Worm (Caenorhabditis elegans) whole organism, L2 larva: ENCODE data around the gene Y56A3A.6.

Source experiments
- C34F6.9 ChIP-seq: fragments of 150-350 bp; optimal IDR thresholded peaks from 2 replicates; lab custom pipeline; 2014; ENCODE audit warnings: missing biosample characterization, missing genetic modification characterization
- F13H6.1 ChIP-seq: sonication (generic microtip); optimal IDR thresholded peaks from 2 replicates; lab custom pipeline; 2016; ENCODE audit warnings: missing genetic modification characterization, missing compliant biosample characterization
- R02D3.7 ChIP-seq: fragments of 150-350 bp; optimal IDR thresholded peaks from 2 replicates; lab custom pipeline; 2014; ENCODE audit warnings: missing biosample characterization, missing genetic modification characterization
- Y55F3AM.14 ChIP-seq: fragments of 200-800 bp; sonication (Bioruptor generic); optimal IDR thresholded peaks from 2 replicates; lab custom pipeline; 2018; ENCODE audit warnings: mild to moderate bottlenecking, missing genetic modification characterization, missing compliant biosample characterization
- ZK546.5 ChIP-seq: sonication (generic microtip); optimal IDR thresholded peaks from 2 replicates; lab custom pipeline; 2017; ENCODE audit warnings: missing biosample characterization, missing genetic modification characterization
- alr-1 ChIP-seq: fragments of 150-350 bp; optimal IDR thresholded peaks from 2 replicates; lab custom pipeline; 2014; ENCODE audit warnings: missing biosample characterization, missing genetic modification characterization
- aly-2 ChIP-seq: fragments of 150-350 bp; optimal IDR thresholded peaks from 2 replicates; lab custom pipeline; 2014; ENCODE audit warnings: missing biosample characterization, missing genetic modification characterization
- blmp-1 ChIP-seq: sonication (generic microtip); optimal IDR thresholded peaks from 2 replicates; lab custom pipeline; 2017; ENCODE audit warnings: missing genetic modification characterization, mild to moderate bottlenecking, missing compliant biosample characterization, antibody characterized with exemption, moderate library complexity; ENCODE audit not compliant: insufficient read depth
- ceh-16 ChIP-seq: fragments of 150-350 bp; optimal IDR thresholded peaks from 2 replicates; lab custom pipeline; 2014; ENCODE audit warnings: missing biosample characterization, missing genetic modification characterization
- ceh-82 ChIP-seq: fragments of 150-350 bp; optimal IDR thresholded peaks from 2 replicates; lab custom pipeline; 2014; ENCODE audit warnings: missing biosample characterization, missing genetic modification characterization
- crh-2 ChIP-seq: sonication (generic microtip); optimal IDR thresholded peaks from 2 replicates; lab custom pipeline; 2017; ENCODE audit warnings: missing biosample characterization, missing genetic modification characterization
- dmd-4 ChIP-seq: sonication (generic microtip); optimal IDR thresholded peaks from 2 replicates; lab custom pipeline; 2017; ENCODE audit warnings: missing biosample characterization, missing genetic modification characterization
- elt-3 ChIP-seq: sonication (generic microtip); optimal IDR thresholded peaks from 2 replicates; lab custom pipeline; 2017; ENCODE audit warnings: missing biosample characterization, missing genetic modification characterization
- gmeb-1 ChIP-seq: fragments of 150-350 bp; optimal IDR thresholded peaks from 2 replicates; lab custom pipeline; 2014; ENCODE audit warnings: missing biosample characterization, missing genetic modification characterization
- lin-11 ChIP-seq: fragments of 150-350 bp; sonication (generic microtip); optimal IDR thresholded peaks from 2 replicates; lab custom pipeline; 2014; ENCODE audit warnings: missing biosample characterization, missing genetic modification characterization, inconsistent platforms, mixed read lengths
- lin-13 ChIP-seq: fragments of 150-350 bp; optimal IDR thresholded peaks from 2 replicates; lab custom pipeline; 2014; ENCODE audit warnings: missing biosample characterization, missing genetic modification reagents, missing genetic modification characterization
- lin-39 ChIP-seq: fragments of 150-350 bp; optimal IDR thresholded peaks from 2 replicates; lab custom pipeline; 2014; ENCODE audit warnings: missing biosample characterization, missing genetic modification reagents, missing genetic modification characterization
- lsy-2 ChIP-seq, 2 experiments: fragments of 150-350 bp in 1 of 2; sonication (generic microtip) in 1 of 2; optimal IDR thresholded peaks; 2 replicates each; lab custom pipeline; 2014 to 2017; ENCODE audit warnings: missing biosample characterization in 2 of 2, missing genetic modification characterization in 2 of 2
- mdl-1 ChIP-seq, 2 experiments: fragments of 150-350 bp in 1 of 2; sonication (generic microtip) in 1 of 2; optimal IDR thresholded peaks; 2 replicates each; lab custom pipeline; 2017; ENCODE audit warnings: missing biosample characterization in 2 of 2, missing genetic modification characterization in 2 of 2
- nhr-10 ChIP-seq: sonication (generic microtip); optimal IDR thresholded peaks from 2 replicates; lab custom pipeline; 2017; ENCODE audit warnings: missing biosample characterization, missing genetic modification characterization
- nhr-129 ChIP-seq: fragments of 150-350 bp; optimal IDR thresholded peaks from 2 replicates; lab custom pipeline; 2014; ENCODE audit warnings: missing biosample characterization, missing genetic modification characterization
- nhr-21 ChIP-seq: fragments of 150-350 bp; optimal IDR thresholded peaks from 2 replicates; lab custom pipeline; 2014; ENCODE audit warnings: missing biosample characterization, missing genetic modification characterization
- nhr-23 ChIP-seq: fragments of 150-350 bp; optimal IDR thresholded peaks from 2 replicates; lab custom pipeline; 2014; ENCODE audit warnings: missing biosample characterization, missing genetic modification reagents, missing genetic modification characterization
- nhr-237 ChIP-seq: fragments of 150-350 bp; optimal IDR thresholded peaks from 2 replicates; lab custom pipeline; 2014; ENCODE audit warnings: missing biosample characterization, missing genetic modification characterization
- nhr-25 ChIP-seq: fragments of 150-350 bp; sonication (generic microtip); optimal IDR thresholded peaks from 3 replicates; lab custom pipeline; 2014; ENCODE audit warnings: missing biosample characterization, missing genetic modification characterization
- nhr-77 ChIP-seq: fragments of 150-350 bp; optimal IDR thresholded peaks from 2 replicates; lab custom pipeline; 2014; ENCODE audit warnings: missing biosample characterization, missing genetic modification characterization
- peb-1 ChIP-seq: fragments of 150-350 bp; optimal IDR thresholded peaks from 2 replicates; lab custom pipeline; 2014; ENCODE audit warnings: missing biosample characterization, missing genetic modification characterization
- sem-4 ChIP-seq: fragments of 150-350 bp; optimal IDR thresholded peaks from 2 replicates; lab custom pipeline; 2014; ENCODE audit warnings: missing biosample characterization, missing genetic modification reagents, missing genetic modification characterization
- skn-1 ChIP-seq: sonication (generic microtip); optimal IDR thresholded peaks from 2 replicates; lab custom pipeline; 2017; ENCODE audit warnings: missing biosample characterization, missing genetic modification characterization
- sma-3 ChIP-seq: sonication (generic microtip); optimal IDR thresholded peaks from 2 replicates; lab custom pipeline; 2016; ENCODE audit warnings: missing genetic modification reagents, missing genetic modification characterization, missing compliant biosample characterization
- snpc-4 ChIP-seq: fragments of 150-350 bp; optimal IDR thresholded peaks from 2 replicates; lab custom pipeline; 2014; ENCODE audit warnings: missing biosample characterization, missing genetic modification characterization
- unc-39 ChIP-seq: fragments of 150-350 bp; optimal IDR thresholded peaks from 2 replicates; lab custom pipeline; 2014; ENCODE audit warnings: missing biosample characterization, missing genetic modification characterization
- unc-55 ChIP-seq: fragments of 150-350 bp; sonication (generic microtip); optimal IDR thresholded peaks from 3 replicates; lab custom pipeline; 2014; ENCODE audit warnings: missing biosample characterization, missing genetic modification reagents, missing genetic modification characterization
- unc-62 ChIP-seq: fragments of 150-350 bp; optimal IDR thresholded peaks from 2 replicates; lab custom pipeline; 2014; ENCODE audit warnings: missing biosample characterization, missing genetic modification reagents, missing genetic modification characterization
- zag-1 ChIP-seq: fragments of 150-350 bp; optimal IDR thresholded peaks from 2 replicates; lab custom pipeline; 2014; ENCODE audit warnings: missing biosample characterization, missing genetic modification characterization
- ztf-4 ChIP-seq: fragments of 150-350 bp; optimal IDR thresholded peaks from 2 replicates; lab custom pipeline; 2014; ENCODE audit warnings: missing biosample characterization, missing genetic modification characterization

Gene Y56A3A.6

DNA sequence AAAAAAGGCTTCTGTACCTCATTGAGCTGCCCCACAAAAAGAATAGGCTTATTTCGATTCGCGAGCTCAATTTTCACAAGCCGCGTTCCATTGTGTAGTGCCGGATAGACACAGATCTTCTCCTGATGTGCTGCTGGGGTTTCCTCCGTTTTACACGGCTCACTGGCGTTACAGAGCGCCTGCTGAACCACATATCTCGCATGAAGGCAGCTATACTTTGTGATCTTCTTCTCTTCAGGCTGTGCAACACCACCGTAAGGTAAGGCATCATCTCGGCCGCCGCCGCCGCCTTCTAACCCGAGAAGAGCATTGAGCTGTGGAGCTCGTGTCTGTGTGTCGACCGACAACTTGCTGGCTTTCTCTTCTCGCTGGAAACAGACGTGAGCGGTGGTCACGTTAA lies 25.1 kb downstream of the Y56A3A.6 start:
- TF ChIP-seq lsy-2 (tag; optimal IDR thresholded peaks at IDR 0.05; lab: Kevin White, UChicago) (no peak), lin-11 (tag; lab: Kevin White, UChicago) (no peak), aly-2 (no peak)

DNA sequence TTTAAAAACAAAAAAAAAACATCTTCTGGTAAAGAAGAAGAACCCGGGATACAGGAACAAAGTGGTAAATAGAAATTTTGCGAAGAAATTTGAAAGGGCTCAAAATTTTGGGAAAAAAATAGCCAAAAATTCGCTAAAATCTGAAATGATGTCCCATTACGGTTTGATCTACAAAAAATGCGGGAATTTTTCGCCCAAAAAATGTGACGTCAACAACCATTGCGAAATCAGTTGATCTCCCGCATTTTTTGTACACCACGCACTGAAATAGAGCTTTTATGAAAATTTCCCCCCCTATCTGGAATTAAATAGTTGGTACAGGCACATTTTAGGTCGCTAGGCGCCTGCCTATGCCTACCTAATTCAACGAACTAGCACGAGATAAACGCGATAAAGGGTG lies 29.0 kb downstream of the Y56A3A.6 start:
- TF ChIP-seq elt-3 (tag; lab: Kevin White, UChicago) (no peak), Y55F3AM.14 (GFP tag; lab: Kevin White, UChicago) (no peak), F13H6.1 (tag; lab: Kevin White, UChicago) (no peak), nhr-237 (tag; lab: Kevin White, UChicago) (no peak), lin-39 (no peak), skn-1 (tag; lab: Kevin White, UChicago) (no peak), peb-1 (tag; lab: Kevin White, UChicago) (no peak), dmd-4 (no peak), nhr-23 (no peak), lin-11 (tag; lab: Kevin White, UChicago) (no peak), nhr-77 (tag; lab: Kevin White, UChicago) (no peak), snpc-4 (tag; lab: Kevin White, UChicago) (no peak), ceh-16 (tag; lab: Kevin White, UChicago) (no peak), zag-1 (tag; lab: Kevin White, UChicago) (no peak), gmeb-1 (tag; lab: Kevin White, UChicago) (no peak), unc-62 (no peak)

DNA sequence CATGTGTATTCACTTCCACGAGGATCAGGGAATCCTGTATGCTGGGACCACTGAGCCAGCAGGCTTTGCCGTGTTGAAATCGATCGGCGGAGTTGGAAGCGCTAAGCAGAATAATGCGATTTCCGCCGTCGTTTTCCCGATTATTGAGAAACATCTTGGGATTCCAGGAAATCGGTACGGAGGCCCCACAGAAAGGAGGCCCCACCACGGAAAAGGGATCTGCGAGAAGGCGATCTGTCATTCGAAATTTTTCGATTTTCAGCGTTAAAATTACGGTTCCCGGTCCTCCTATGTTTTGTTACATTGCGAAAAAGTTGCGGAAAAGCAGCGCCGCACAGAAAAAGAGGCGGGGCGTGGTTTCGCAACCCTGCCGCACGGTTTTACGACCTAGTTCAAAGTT lies 30.3 kb downstream of the Y56A3A.6 start:
- TF ChIP-seq crh-2 = no peak
- no peak for TF ChIP-seq sem-4

DNA sequence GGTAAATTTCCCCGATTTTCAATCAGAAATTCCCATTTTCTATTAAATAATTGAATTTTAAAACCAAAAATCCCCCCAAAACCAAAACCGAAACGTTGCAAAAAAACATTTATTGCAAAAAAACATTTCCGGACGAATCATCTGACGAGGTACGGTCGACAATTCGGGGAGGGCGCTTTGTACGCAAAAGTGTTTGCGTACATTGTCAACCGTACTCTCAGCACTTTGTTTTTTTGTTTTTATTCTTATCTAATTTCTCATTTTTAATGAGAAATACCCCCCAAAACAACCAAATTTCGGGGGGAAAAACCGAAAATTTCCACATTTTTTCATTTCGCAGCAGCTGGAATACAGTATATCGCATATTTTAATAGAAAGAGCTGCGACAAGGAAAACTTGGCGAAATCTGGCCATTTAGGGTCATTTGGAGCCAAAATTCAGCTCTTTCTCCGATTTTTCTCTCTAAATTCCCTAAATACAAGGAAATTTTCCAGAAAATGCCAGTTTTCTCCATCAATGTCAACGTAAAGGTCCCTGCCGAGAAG lies 30.9 kb downstream of the Y56A3A.6 start, which contains the start of gene mif-1:
TSS of gene mif-1 (plus strand) at position 495 of the 545 bp plus-strand sequence.
- peak; percentile 64 for TF ChIP-seq unc-55
- no peak for TF ChIP-seq sma-3 (GFP tag; lab: Kevin White, UChicago)
- no peak for TF ChIP-seq unc-39 (tag; lab: Kevin White, UChicago)
- TF ChIP-seq skn-1 (tag; lab: Kevin White, UChicago) = no peak
- peak; percentile 36 for TF ChIP-seq gmeb-1 (tag; lab: Kevin White, UChicago)
- peak; percentile 32 for TF ChIP-seq lin-13
- TF ChIP-seq sem-4 = no peak
- no peak for TF ChIP-seq nhr-21 (tag; lab: Kevin White, UChicago)
- no peak for TF ChIP-seq zag-1 (tag; lab: Kevin White, UChicago)
- TF ChIP-seq nhr-77 (tag; lab: Kevin White, UChicago) = no peak
- no peak for TF ChIP-seq ZK546.5
- peak; percentile 54 for TF ChIP-seq C34F6.9 (tag; lab: Kevin White, UChicago)
- no peak for TF ChIP-seq ceh-16 (tag; lab: Kevin White, UChicago)
- no peak for TF ChIP-seq Y55F3AM.14 (GFP tag; lab: Kevin White, UChicago)
- no peak for TF ChIP-seq alr-1 (tag; lab: Kevin White, UChicago)
- TF ChIP-seq ztf-4 = no peak
- peak; percentile 41 for TF ChIP-seq nhr-129 (tag; lab: Kevin White, UChicago)
- no peak for TF ChIP-seq blmp-1 (tag; lab: Kevin White, UChicago)
- no peak for TF ChIP-seq nhr-10 (tag; lab: Kevin White, UChicago)
- TF ChIP-seq mdl-1 (tag; optimal IDR thresholded peaks at IDR 0.05; lab: Kevin White, UChicago) = no peak
- no peak for TF ChIP-seq peb-1 (tag; lab: Kevin White, UChicago)
- no peak for TF ChIP-seq F13H6.1 (tag; lab: Kevin White, UChicago)
- no peak for TF ChIP-seq R02D3.7 (tag; lab: Kevin White, UChicago)
- TF ChIP-seq nhr-25 = no peak
- peak; percentile 86 to 98 for TF ChIP-seq lsy-2 (tag; optimal IDR thresholded peaks at IDR 0.05; lab: Kevin White, UChicago)

DNA sequence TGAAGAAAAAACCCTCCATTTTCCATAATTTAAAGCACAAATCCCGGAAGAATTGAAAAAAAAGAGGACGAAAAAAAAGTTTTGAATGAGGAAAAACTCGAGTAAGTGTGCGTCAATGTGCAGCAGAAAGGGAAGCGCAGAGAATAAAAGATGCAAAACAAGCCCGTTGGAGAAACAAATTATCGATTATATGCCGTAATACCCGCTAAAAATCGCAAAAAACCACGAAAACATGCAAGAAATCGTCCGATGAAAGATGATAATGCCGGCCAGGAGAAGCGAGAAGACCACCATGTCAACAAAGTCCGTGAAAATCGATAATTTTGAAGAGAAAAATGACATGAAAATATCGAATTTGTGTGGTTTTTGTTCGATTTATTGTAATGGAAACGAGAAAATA lies 31.6 kb downstream of the Y56A3A.6 start:
- TF ChIP-seq aly-2 = no peak
- no peak for TF ChIP-seq unc-55
- no peak for TF ChIP-seq nhr-237 (tag; lab: Kevin White, UChicago)
- TF ChIP-seq sem-4 = no peak
- TF ChIP-seq skn-1 (tag; lab: Kevin White, UChicago) = no peak
- no peak for TF ChIP-seq alr-1 (tag; lab: Kevin White, UChicago)
- TF ChIP-seq nhr-129 (tag; lab: Kevin White, UChicago) = no peak
- TF ChIP-seq peb-1 (tag; lab: Kevin White, UChicago) = no peak
- no peak for TF ChIP-seq zag-1 (tag; lab: Kevin White, UChicago)
- no peak for TF ChIP-seq ceh-82 (tag; lab: Kevin White, UChicago)
